Worm (Caenorhabditis elegans): Measurements from ENCODE around the gene fmi-1.

DNA sequence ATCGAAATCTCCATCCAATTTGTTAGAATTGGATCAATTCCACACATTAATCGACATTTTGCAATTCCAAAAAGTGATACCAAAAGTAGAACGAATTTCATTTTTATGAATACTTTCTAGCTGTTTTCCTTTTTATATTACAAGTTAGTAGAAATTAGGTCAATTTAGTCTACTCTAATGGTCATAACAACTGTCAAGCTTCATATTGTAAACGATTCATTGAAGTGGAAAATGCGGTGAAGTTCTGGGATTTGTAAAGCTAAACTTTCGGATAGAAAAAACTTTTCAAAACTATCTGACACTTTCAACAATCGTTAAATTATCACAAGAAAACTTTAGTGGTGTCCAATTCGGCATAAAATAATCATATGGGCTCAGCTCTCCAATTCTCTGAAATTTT, 15.7 kb downstream of the fmi-1 start, which contains the start of gene W07G4.7:
- TF ChIP-seq fkh-10 (GFP tag; optimal IDR thresholded peaks at IDR 0.05): no peak
- no peak for TF ChIP-seq snpc-4 (tag; optimal IDR thresholded peaks at IDR 0.05)
- no peak for TF ChIP-seq daf-19 (GFP tag; conservative IDR thresholded peaks at IDR 0.05)
- TF ChIP-seq mep-1 (tag; optimal IDR thresholded peaks at IDR 0.05): no peak
- TF ChIP-seq R02D3.7 (tag; optimal IDR thresholded peaks at IDR 0.05): no peak
- TF ChIP-seq mdt-29 (GFP tag; IDR thresholded peaks at IDR 0.05): no peak
- no peak for TF ChIP-seq nhr-102 (tag; optimal IDR thresholded peaks at IDR 0.05)
- no peak for TF ChIP-seq F44E2.7 (GFP tag; IDR thresholded peaks at IDR 0.05)
- no peak for TF ChIP-seq fos-1 (tag; optimal IDR thresholded peaks at IDR 0.05)
- no peak for TF ChIP-seq pha-4 (GFP tag; IDR thresholded peaks at IDR 0.05)
- TF ChIP-seq pha-4 (tag; optimal IDR thresholded peaks at IDR 0.05): no peak
- TF ChIP-seq ama-1 (optimal IDR thresholded peaks at IDR 0.05): no peak
- TF ChIP-seq mdl-1 (tag; optimal IDR thresholded peaks at IDR 0.05): no peak
